Fruit fly (Drosophila melanogaster) whole organism, embryonic: Measurements from ENCODE around the gene Tim17a2.

Experiments used
- Aef1 ChIP-seq: fragments of 200-800 bp; sonication (Bioruptor generic); IDR thresholded peaks from 3 replicates; pipeline ENCODE4 v1.3.6; 2022; ENCODE audit warnings: missing biosample characterization, missing genetic modification characterization
- C15 ChIP-seq: fragments of 200-800 bp; sonication (Bioruptor generic); IDR thresholded peaks from 3 replicates; pipeline ENCODE4 v1.3.6; 2022; ENCODE audit warnings: missing biosample characterization, missing genetic modification characterization
- CG10979 ChIP-seq: fragments of 200-800 bp; sonication (Bioruptor generic); optimal IDR thresholded peaks from 2 replicates; lab custom pipeline; 2018; ENCODE audit warnings: missing biosample characterization, mild to moderate bottlenecking, missing genetic modification characterization, moderate library complexity
- CG11085 ChIP-seq: fragments of 200-800 bp; sonication (Bioruptor generic); IDR thresholded peaks from 2 replicates; pipeline ENCODE4 v1.3.6; 2022; ENCODE audit warnings: missing biosample characterization, missing genetic modification characterization
- CG11456 ChIP-seq: fragments of 200-800 bp; sonication (Bioruptor generic); IDR thresholded peaks from 3 replicates; pipeline ENCODE4 v1.3.6; 2022; ENCODE audit warnings: missing biosample characterization, missing genetic modification characterization
- CG11504 ChIP-seq: fragments of 200-800 bp; sonication (Bioruptor generic); optimal IDR thresholded peaks from 3 replicates; lab custom pipeline; 2019; ENCODE audit warnings: missing biosample characterization, mild to moderate bottlenecking, missing genetic modification characterization, moderate library complexity
- CG12155 ChIP-seq: fragments of 200-800 bp; sonication (Bioruptor generic); optimal IDR thresholded peaks from 3 replicates; lab custom pipeline; 2016; ENCODE audit warnings: missing biosample characterization, missing genetic modification characterization
- CG12299 ChIP-seq: fragments of 200-800 bp; sonication (Bioruptor generic); optimal IDR thresholded peaks from 2 replicates; lab custom pipeline; 2018; ENCODE audit warnings: missing biosample characterization, mild to moderate bottlenecking, missing genetic modification characterization
- CG13287 ChIP-seq: fragments of 200-800 bp; sonication (Bioruptor generic); IDR thresholded peaks from 2 replicates; pipeline ENCODE4 v1.3.6; 2022; ENCODE audit warnings: missing biosample characterization, missing genetic modification characterization; ENCODE audit not compliant: partially characterized antibody
- CG15479 ChIP-seq: fragments of 200-800 bp; sonication (Bioruptor generic); optimal IDR thresholded peaks from 3 replicates; lab custom pipeline; 2019; ENCODE audit warnings: missing biosample characterization, mild to moderate bottlenecking, missing genetic modification characterization, moderate library complexity
- CG17829 ChIP-seq: fragments of 200-800 bp; optimal IDR thresholded peaks from 2 replicates; lab custom pipeline; 2019; ENCODE audit warnings: missing biosample characterization, mild to moderate bottlenecking, missing genetic modification characterization, moderate library complexity
- CG18599 ChIP-seq: fragments of 200-800 bp; sonication (Bioruptor generic); optimal IDR thresholded peaks from 3 replicates; lab custom pipeline; 2017; ENCODE audit warnings: missing biosample characterization, missing genetic modification characterization, mild to moderate bottlenecking, moderate library complexity, missing genetic modification reagents
- CG18764 ChIP-seq: fragments of 200-800 bp; sonication (Bioruptor generic); optimal IDR thresholded peaks from 3 replicates; lab custom pipeline; 2016; ENCODE audit warnings: missing biosample characterization, missing genetic modification characterization
- CG2120 ChIP-seq: fragments of 200-800 bp; sonication (Bioruptor generic); optimal IDR thresholded peaks from 3 replicates; lab custom pipeline; 2016; ENCODE audit warnings: missing biosample characterization, missing genetic modification characterization
- CG2712 ChIP-seq: fragments of 200-800 bp; optimal IDR thresholded peaks from 3 replicates; lab custom pipeline; 2019; ENCODE audit warnings: missing biosample characterization, mild to moderate bottlenecking, missing genetic modification characterization, moderate library complexity
- CG30431 ChIP-seq: fragments of 200-800 bp; sonication (Bioruptor generic); optimal IDR thresholded peaks from 2 replicates; lab custom pipeline; 2017; ENCODE audit warnings: missing biosample characterization, missing genetic modification characterization
- CG33557 ChIP-seq: fragments of 200-800 bp; sonication (Bioruptor generic); optimal IDR thresholded peaks from 2 replicates; lab custom pipeline; 2019; ENCODE audit warnings: missing biosample characterization, mild to moderate bottlenecking, missing genetic modification characterization, moderate library complexity
- CG3726 ChIP-seq: fragments of 200-800 bp; sonication (Bioruptor generic); IDR thresholded peaks from 3 replicates; pipeline ENCODE4, ENCODE4 v1.3.6; 2022; ENCODE audit warnings: missing biosample characterization, missing genetic modification characterization
- CG42726 ChIP-seq: fragments of 200-800 bp; sonication (Bioruptor generic); IDR thresholded peaks from 2 replicates; pipeline ENCODE4 v1.3.6; 2022; ENCODE audit warnings: missing biosample characterization, missing genetic modification characterization; ENCODE audit not compliant: partially characterized antibody
- CG4282 ChIP-seq: fragments of 200-800 bp; sonication (Bioruptor generic); optimal IDR thresholded peaks from 2 replicates; lab custom pipeline; 2016; ENCODE audit warnings: missing biosample characterization, missing genetic modification characterization
- CG4617 ChIP-seq: fragments of 200-800 bp; sonication (Bioruptor generic); optimal IDR thresholded peaks from 3 replicates; lab custom pipeline; 2016; ENCODE audit warnings: missing biosample characterization, missing genetic modification characterization, borderline replicate concordance
- CG4707 ChIP-seq: fragments of 200-800 bp; sonication (Bioruptor generic); optimal IDR thresholded peaks from 2 replicates; lab custom pipeline; 2018; ENCODE audit warnings: missing biosample characterization, mild to moderate bottlenecking, missing genetic modification characterization, moderate library complexity
- CG6272 ChIP-seq: fragments of 200-800 bp; sonication (Bioruptor generic); IDR thresholded peaks from 2 replicates; pipeline ENCODE4 v1.3.6; 2022; ENCODE audit warnings: missing biosample characterization, missing genetic modification characterization
- CG6683 ChIP-seq: fragments of 200-800 bp; sonication (Bioruptor generic); optimal IDR thresholded peaks from 2 replicates; lab custom pipeline; 2017; ENCODE audit warnings: missing biosample characterization, mild to moderate bottlenecking, missing genetic modification characterization, missing genetic modification reagents
- CG6765 ChIP-seq: fragments of 200-800 bp; sonication (Bioruptor generic); optimal IDR thresholded peaks from 3 replicates; lab custom pipeline; 2017; ENCODE audit warnings: missing biosample characterization, mild to moderate bottlenecking, missing genetic modification characterization
- CG7556 ChIP-seq: fragments of 200-800 bp; sonication (Bioruptor generic); optimal IDR thresholded peaks from 2 replicates; lab custom pipeline; 2017; ENCODE audit warnings: missing biosample characterization, mild to moderate bottlenecking, missing genetic modification characterization
- CG7963 ChIP-seq: fragments of 200-800 bp; sonication (Bioruptor generic); IDR thresholded peaks from 3 replicates; pipeline ENCODE4 v1.3.6; 2022; ENCODE audit warnings: missing biosample characterization, missing genetic modification characterization; ENCODE audit not compliant: partially characterized antibody
- CG8281 ChIP-seq: fragments of 200-800 bp; sonication (Bioruptor generic); optimal IDR thresholded peaks from 2 replicates; lab custom pipeline; 2018; ENCODE audit warnings: missing biosample characterization, mild to moderate bottlenecking, missing genetic modification characterization, moderate library complexity
- CG8765 ChIP-seq: fragments of 200-800 bp; sonication (Bioruptor generic); IDR thresholded peaks from 2 replicates; pipeline ENCODE4 v1.3.6; 2022; ENCODE audit warnings: missing biosample characterization, missing genetic modification characterization
- CG9437 ChIP-seq: fragments of 200-800 bp; sonication (Bioruptor generic); optimal IDR thresholded peaks from 2 replicates; lab custom pipeline; 2018; ENCODE audit warnings: missing biosample characterization, mild to moderate bottlenecking, missing genetic modification characterization
- CoRest ChIP-seq: fragments of 200-800 bp; sonication (Bioruptor generic); optimal IDR thresholded peaks from 3 replicates; lab custom pipeline; 2018; ENCODE audit warnings: missing biosample characterization, mild to moderate bottlenecking, missing genetic modification characterization, moderate library complexity
- Elba2 ChIP-seq: fragments of 200-800 bp; sonication (Bioruptor generic); optimal IDR thresholded peaks from 3 replicates; lab custom pipeline; 2016; ENCODE audit warnings: missing biosample characterization, missing genetic modification characterization
- Ets65A ChIP-seq: fragments of 200-800 bp; sonication (Bioruptor generic); peaks from one replicate; lab custom pipeline; 2016; ENCODE audit warnings: missing biosample characterization, missing genetic modification characterization
- Hey ChIP-seq: fragments of 200-800 bp; sonication (Bioruptor generic); optimal IDR thresholded peaks from 3 replicates; lab custom pipeline; 2018; ENCODE audit warnings: missing biosample characterization, mild to moderate bottlenecking, missing genetic modification characterization
- Hmx ChIP-seq: fragments of 200-800 bp; sonication (Bioruptor generic); optimal IDR thresholded peaks from 2 replicates; lab custom pipeline; 2016; ENCODE audit warnings: missing biosample characterization, missing genetic modification characterization
- Lpt ChIP-seq: fragments of >200 bp; optimal IDR thresholded peaks from 2 replicates; lab custom pipeline; 2018; ENCODE audit warnings: missing biosample characterization, missing genetic modification characterization
- Mad ChIP-seq: fragments of 200-800 bp; sonication (Bioruptor generic); optimal IDR thresholded peaks from 2 replicates; lab custom pipeline; 2016; ENCODE audit warnings: missing biosample characterization, missing genetic modification characterization
- Med ChIP-seq: fragments of 200-800 bp; sonication (Bioruptor generic); peaks from one replicate; lab custom pipeline; 2016; ENCODE audit warnings: missing biosample characterization, missing genetic modification characterization, mild to moderate bottlenecking, inconsistent platforms, moderate library complexity
- Oaz ChIP-seq: fragments of 200-800 bp; sonication (Bioruptor generic); IDR thresholded peaks from 2 replicates; pipeline ENCODE4 v1.3.6; 2022; ENCODE audit warnings: missing biosample characterization, missing genetic modification characterization
- Rx ChIP-seq: fragments of 200-800 bp; sonication (Bioruptor generic); IDR thresholded peaks from 2 replicates; pipeline ENCODE4 v1.3.6; 2022; ENCODE audit warnings: missing biosample characterization, missing genetic modification characterization
- amos ChIP-seq: fragments of 200-800 bp; sonication (Bioruptor generic); IDR thresholded peaks from 2 replicates; pipeline ENCODE4 v1.3.6; 2022; ENCODE audit warnings: missing biosample characterization, missing genetic modification characterization; ENCODE audit not compliant: partially characterized antibody
- ase ChIP-seq: fragments of 200-800 bp; sonication (Bioruptor generic); IDR thresholded peaks from 3 replicates; pipeline ENCODE4 v1.3.6; 2022; ENCODE audit warnings: missing biosample characterization, missing genetic modification characterization
- ato ChIP-seq: fragments of 200-800 bp; sonication (Bioruptor generic); IDR thresholded peaks from 2 replicates; pipeline ENCODE4 v1.3.6; 2022; ENCODE audit warnings: missing biosample characterization, missing genetic modification characterization; ENCODE audit not compliant: partially characterized antibody
- chinmo ChIP-seq: fragments of 200-800 bp; sonication (Bioruptor generic); IDR thresholded peaks from 4 replicates; pipeline ENCODE4 v1.3.6; 2022; ENCODE audit warnings: missing biosample characterization, missing genetic modification characterization; ENCODE audit not compliant: partially characterized antibody
- dmrt99B ChIP-seq: fragments of 200-800 bp; sonication (Bioruptor generic); optimal IDR thresholded peaks from 2 replicates; lab custom pipeline; 2018; ENCODE audit warnings: missing biosample characterization, mild to moderate bottlenecking, missing genetic modification characterization, moderate library complexity
- kni ChIP-seq: fragments of 200-800 bp; sonication (Bioruptor generic); optimal IDR thresholded peaks from 3 replicates; lab custom pipeline; 2017; ENCODE audit warnings: mild to moderate bottlenecking, missing biosample characterization, missing genetic modification reagents, missing genetic modification characterization
- lbe ChIP-seq: fragments of 200-800 bp; sonication (Bioruptor generic); optimal IDR thresholded peaks from 2 replicates; lab custom pipeline; 2016; ENCODE audit warnings: missing biosample characterization, mild to moderate bottlenecking, missing genetic modification characterization
- maf-S ChIP-seq: fragments of 200-800 bp; sonication (Bioruptor generic); optimal IDR thresholded peaks from 2 replicates; lab custom pipeline; 2016; ENCODE audit warnings: missing biosample characterization, missing genetic modification characterization
- psq ChIP-seq: fragments of 200-800 bp; sonication (Bioruptor generic); optimal IDR thresholded peaks from 2 replicates; lab custom pipeline; 2017; ENCODE audit warnings: missing biosample characterization, missing genetic modification characterization
- pum ChIP-seq: fragments of 200-800 bp; sonication (Bioruptor generic); optimal IDR thresholded peaks from 2 replicates; lab custom pipeline; 2016; ENCODE audit warnings: missing biosample characterization, missing genetic modification characterization
- tup ChIP-seq: fragments of 200-800 bp; sonication (Bioruptor generic); optimal IDR thresholded peaks from 2 replicates; lab custom pipeline; 2016; ENCODE audit warnings: missing biosample characterization, mild to moderate bottlenecking, missing genetic modification characterization, moderate library complexity

Gene Tim17a2

dm6 chr3R:5300620-5301019, 38.1 kb upstream of the Tim17a2 start (continued):
- TF ChIP-seq CG2120: no peak
- no peak for TF ChIP-seq tup (GFP tag; lab: Kevin White, UChicago)
- no peak for TF ChIP-seq lbe
- no peak for TF ChIP-seq CG33557 (GFP tag; lab: Kevin White, UChicago)
- TF ChIP-seq CG8281 (tag; lab: Kevin White, UChicago): no peak
- TF ChIP-seq CG17829 (tag; lab: Kevin White, UChicago): peak; percentile 22
- TF ChIP-seq CG11456 (GFP tag; lab: Robert Waterston, UW): peak; percentile 73
- TF ChIP-seq CG7556 (GFP tag; lab: Kevin White, UChicago): no peak
- no peak for TF ChIP-seq CG2712 (tag; lab: Kevin White, UChicago)
- TF ChIP-seq kni: peak; percentile 15
- no peak for TF ChIP-seq amos (GFP tag; lab: Robert Waterston, UW)
- TF ChIP-seq ase: no peak
- TF ChIP-seq CG11504 (tag; lab: Kevin White, UChicago): peak; percentile 51
- no peak for TF ChIP-seq maf-S (GFP tag; lab: Kevin White, UChicago)
- TF ChIP-seq CG7963: no peak
- TF ChIP-seq CG4282 (GFP tag; lab: Kevin White, UChicago): no peak
- TF ChIP-seq CG9437 (GFP tag; lab: Kevin White, UChicago): no peak
- no peak for TF ChIP-seq psq
- no peak for TF ChIP-seq CG3726 (GFP tag; lab: Robert Waterston, UW)
- peak; percentile 15 for TF ChIP-seq Mad (GFP tag; lab: Kevin White, UChicago)
- TF ChIP-seq CG12299 (tag; lab: Kevin White, UChicago): no peak
- peak; percentile 43 for TF ChIP-seq Ets65A
- no peak for TF ChIP-seq ato (GFP tag; lab: Robert Waterston, UW)
- TF ChIP-seq CG11085: no peak
- TF ChIP-seq CG13287 (GFP tag; lab: Robert Waterston, UW): no peak
- no peak for TF ChIP-seq CG12155 (GFP tag; lab: Kevin White, UChicago)
- no peak for TF ChIP-seq CG15479 (GFP tag; lab: Kevin White, UChicago)
- no peak for TF ChIP-seq Oaz (GFP tag; lab: Robert Waterston, UW)
- peak; percentile 54; the same call in 1 of the 2 replicates for TF ChIP-seq CG42726 (GFP tag; lab: Robert Waterston, UW)
- TF ChIP-seq chinmo: no peak
- TF ChIP-seq pum (GFP tag; lab: Kevin White, UChicago): peak; percentile 7
- no peak for TF ChIP-seq Hmx (GFP tag; lab: Kevin White, UChicago)
- no peak for TF ChIP-seq CG6765 (GFP tag; lab: Kevin White, UChicago)
- peak; percentile 18 for TF ChIP-seq CG10979 (tag; lab: Kevin White, UChicago)
- peak; percentile 54 for TF ChIP-seq CG4707 (GFP tag; lab: Kevin White, UChicago)
- TF ChIP-seq Lpt: no peak
- TF ChIP-seq Med (GFP tag; lab: Kevin White, UChicago): peak; percentile 86
- no peak for TF ChIP-seq CG8765
- TF ChIP-seq Aef1 (GFP tag; lab: Robert Waterston, UW): no peak
- peak; percentile 14 for TF ChIP-seq CG6683 (GFP tag; lab: Kevin White, UChicago)
- TF ChIP-seq CG18764 (GFP tag; lab: Kevin White, UChicago): no peak
- peak; percentile 32 for TF ChIP-seq CG18599 (GFP tag; lab: Kevin White, UChicago)
- no peak for TF ChIP-seq C15 (GFP tag; lab: Robert Waterston, UW)
- TF ChIP-seq Hey: no peak
- TF ChIP-seq Rx (GFP tag; lab: Robert Waterston, UW): no peak
- no peak for TF ChIP-seq CoRest (tag; lab: Kevin White, UChicago)
- no peak for TF ChIP-seq CG4617 (GFP tag; lab: Kevin White, UChicago)
- TF ChIP-seq dmrt99B (tag; lab: Kevin White, UChicago): peak; percentile 32
- TF ChIP-seq CG6272 (GFP tag; lab: Robert Waterston, UW): no peak
- no peak for TF ChIP-seq Elba2 (GFP tag; lab: Kevin White, UChicago)
- peak; percentile 13 for TF ChIP-seq CG30431 (GFP tag; lab: Kevin White, UChicago)
